Worm (Caenorhabditis elegans) whole organism, early embryonic: ENCODE results near the gene F44E5.2.

Experiments
- aly-1 ChIP-seq: sonication (generic microtip); optimal IDR thresholded peaks from 2 replicates; lab custom pipeline; 2016; ENCODE audit warnings: missing genetic modification characterization, missing compliant biosample characterization
- ama-1 ChIP-seq: fragments of 150-350 bp; optimal IDR thresholded peaks from 2 replicates; lab custom pipeline; 2014
- ceh-13 ChIP-seq: fragments of 200-800 bp; sonication (Bioruptor generic); optimal IDR thresholded peaks from 2 replicates; lab custom pipeline; 2018; ENCODE audit warnings: mild to moderate bottlenecking, missing genetic modification characterization, missing compliant biosample characterization
- ceh-36 ChIP-seq: sonication (generic microtip); optimal IDR thresholded peaks from 2 replicates; lab custom pipeline; 2016; ENCODE audit warnings: missing genetic modification characterization, inconsistent platforms, missing compliant biosample characterization
- ets-7 ChIP-seq: sonication (generic microtip); optimal IDR thresholded peaks from 2 replicates; lab custom pipeline; 2016; ENCODE audit warnings: missing genotype, missing genetic modification characterization, missing compliant biosample characterization
- flt-1 ChIP-seq: fragments of 200-800 bp; sonication (Bioruptor generic); IDR thresholded peaks from 2 replicates; pipeline ENCODE4 v1.3.6; 2022; ENCODE audit warnings: missing genetic modification characterization, missing compliant biosample characterization
- hmg-4 ChIP-seq: fragments of 200-800 bp; sonication (Bioruptor generic); optimal IDR thresholded peaks from 2 replicates; lab custom pipeline; 2018; ENCODE audit warnings: mild to moderate bottlenecking, missing genetic modification characterization, missing compliant biosample characterization
- hnd-1 ChIP-seq: sonication (generic microtip); optimal IDR thresholded peaks from 2 replicates; lab custom pipeline; 2016; ENCODE audit warnings: missing genetic modification characterization, missing compliant biosample characterization
- pes-1 ChIP-seq: fragments of 200-800 bp; sonication (Bioruptor generic); IDR thresholded peaks from 2 replicates; pipeline ENCODE4 v1.3.6; 2022; ENCODE audit warnings: missing genetic modification reagents, missing genetic modification characterization, missing compliant biosample characterization
- scrt-1 ChIP-seq: fragments of 200-800 bp; sonication (Bioruptor generic); IDR thresholded peaks from 2 replicates; pipeline ENCODE4 v1.3.6; 2022; ENCODE audit warnings: missing genetic modification characterization, missing compliant biosample characterization
- sea-1 ChIP-seq: fragments of 200-800 bp; sonication (Bioruptor generic); conservative IDR thresholded peaks from 2 replicates; pipeline ENCODE4 v1.3.6; 2022; ENCODE audit warnings: missing genetic modification characterization, missing compliant biosample characterization
- tra-4 ChIP-seq: sonication (generic microtip); optimal IDR thresholded peaks from 2 replicates; lab custom pipeline; 2017; ENCODE audit warnings: missing genetic modification characterization, missing compliant biosample characterization

DNA sequence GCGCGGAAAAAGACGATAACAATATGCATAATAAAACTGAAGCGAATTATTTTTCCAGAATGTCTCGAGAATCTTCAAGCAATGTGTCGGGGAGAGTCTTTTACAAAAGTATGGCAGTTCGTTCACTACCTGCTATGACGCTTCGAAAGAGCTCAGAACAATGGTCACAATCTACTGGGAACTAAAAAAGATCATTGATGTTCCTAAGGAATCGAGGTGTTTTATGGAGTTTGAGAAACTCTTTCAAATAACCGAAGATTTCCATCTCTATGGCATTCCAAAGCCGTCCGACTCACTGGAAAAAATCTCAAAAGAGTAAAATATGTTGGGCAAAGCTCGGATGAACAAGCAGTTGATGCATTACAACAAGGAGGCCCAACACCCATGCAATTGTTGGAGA, 5.8 kb downstream of the F44E5.2 start, which contains the start of gene F44E5.15:
- TF ChIP-seq flt-1 (no peak), hnd-1 (tag; lab: Kevin White, UChicago) (no peak), ama-1 (lab: Kevin White, UChicago) (no peak), hmg-4 (GFP tag; lab: Kevin White, UChicago) (no peak), sea-1 (GFP tag; lab: Robert Waterston, UW) (no peak), pes-1 (no peak), tra-4 (no peak), aly-1 (tag; lab: Kevin White, UChicago) (no peak), scrt-1 (GFP tag; lab: Robert Waterston, UW) (no peak), ceh-36 (tag; lab: Kevin White, UChicago) (no peak), ets-7 (tag; lab: Kevin White, UChicago) (no peak), ceh-13 (GFP tag; lab: Kevin White, UChicago) (no peak)
